Fruit fly (Drosophila melanogaster) whole organism, prepupa: ENCODE measurements at regions not wholly inside any gene's neighbourhood (a gene's known extent, or its start where the extent isn't known, plus 50 kb on each side); places are given as distances from the start of the nearest gene placed in this dataset.

Experiments used
- Blimp-1 ChIP-seq: fragments of 200-800 bp; sonication (Bioruptor generic); optimal IDR thresholded peaks from 3 replicates; lab custom pipeline; 2017; ENCODE audit warnings: missing biosample characterization, missing genetic modification characterization, mild to moderate bottlenecking, moderate library complexity, missing genetic modification reagents
- CG11762 ChIP-seq: fragments of 200-800 bp; sonication (Bioruptor generic); optimal IDR thresholded peaks from 3 replicates; lab custom pipeline; 2016; ENCODE audit warnings: missing biosample characterization, missing genetic modification characterization; ENCODE audit not compliant: insufficient read depth
- CG6792 ChIP-seq: fragments of 200-800 bp; sonication (Bioruptor generic); optimal IDR thresholded peaks from 3 replicates; lab custom pipeline; 2016; ENCODE audit warnings: missing biosample characterization, missing genetic modification characterization
- CG7368 ChIP-seq: fragments of 200-800 bp; sonication (Bioruptor generic); optimal IDR thresholded peaks from 3 replicates; lab custom pipeline; 2016; ENCODE audit warnings: missing biosample characterization, missing genetic modification characterization
- Eip75B ChIP-seq: fragments of 200-800 bp; sonication (Bioruptor generic); optimal IDR thresholded peaks from 3 replicates; lab custom pipeline; 2016; ENCODE audit warnings: missing biosample characterization, missing genetic modification characterization
- Hr38 ChIP-seq: sonication (Bioruptor generic); optimal IDR thresholded peaks from 2 replicates; lab custom pipeline; 2016; ENCODE audit warnings: missing biosample characterization, missing genetic modification characterization
- lz ChIP-seq: fragments of 200-800 bp; sonication (Bioruptor generic); optimal IDR thresholded peaks from 3 replicates; lab custom pipeline; 2016; ENCODE audit warnings: missing biosample characterization, missing genetic modification characterization

DNA sequence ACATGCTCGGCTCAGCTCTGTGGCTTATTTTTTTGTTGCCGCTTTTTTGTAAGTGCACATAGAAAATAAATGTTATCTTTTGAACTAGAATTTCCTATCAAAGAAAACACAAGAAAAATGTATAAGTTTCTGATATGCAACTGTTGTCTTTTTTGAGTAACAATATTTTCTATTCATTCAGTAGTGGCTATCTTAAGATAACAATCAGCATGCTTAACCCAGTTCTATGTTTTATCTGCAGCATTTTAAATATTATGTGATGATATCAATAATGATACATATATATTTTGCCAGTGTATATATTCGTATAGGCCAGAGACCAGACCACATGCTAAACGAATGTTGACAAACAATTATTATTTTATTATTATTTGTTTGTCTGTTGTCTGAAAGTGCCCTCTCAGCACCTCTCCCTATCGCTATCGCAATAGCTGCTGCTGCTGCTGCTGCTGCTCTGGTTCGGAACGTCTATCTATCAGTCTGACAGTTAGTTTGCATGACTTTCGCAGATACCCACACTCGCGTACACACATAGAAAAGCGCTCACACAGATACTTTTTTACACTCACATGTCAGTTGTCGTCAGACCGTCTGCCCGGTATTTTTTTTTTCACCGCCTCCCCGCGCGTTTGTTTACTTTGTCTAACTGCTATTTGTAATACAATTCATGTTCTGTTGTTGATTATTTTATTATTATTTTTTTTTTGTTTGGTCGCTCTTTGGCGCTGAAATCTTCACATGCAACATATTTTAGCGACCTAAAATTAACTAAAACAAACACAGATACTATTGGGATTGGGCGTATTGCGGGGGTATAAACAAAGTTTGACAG lies 58.0 kb upstream of the CG12362 start:
- TF ChIP-seq Blimp-1 (GFP tag; lab: Kevin White, UChicago) (no peak), CG11762 (no peak), Hr38 (GFP tag; lab: Kevin White, UChicago) (no peak), CG6792 (GFP tag; lab: Kevin White, UChicago) (no peak), lz (GFP tag; lab: Kevin White, UChicago) (no peak), Eip75B (no peak), CG7368 (GFP tag; lab: Kevin White, UChicago) (no peak)
